Fruit fly (Drosophila melanogaster): Measurements from ENCODE around the gene Gart.

Gart gene

DNA sequence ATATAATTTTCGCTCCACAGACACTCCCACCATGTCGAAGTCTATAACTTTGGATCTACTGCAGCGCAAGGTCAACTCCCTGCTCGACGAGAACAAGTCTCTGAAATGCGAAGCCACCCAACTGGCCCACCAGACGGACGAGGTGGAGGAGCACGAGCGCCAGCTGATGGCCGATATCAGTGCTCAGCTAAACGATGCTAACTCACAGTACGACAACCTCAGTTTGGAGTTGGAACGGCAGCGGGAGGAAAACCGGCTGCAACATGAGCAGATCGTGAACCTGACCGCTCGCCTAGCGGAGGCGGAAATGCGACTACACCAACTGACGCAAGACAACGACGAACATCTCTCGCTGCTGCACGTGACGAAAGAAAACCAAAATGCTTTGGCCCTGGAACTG is 28.0 kb upstream of the Gart start:
- TF ChIP-seq Vsx2 (GFP tag; optimal IDR thresholded peaks at IDR 0.05; ENCODE audit: partially characterized antibody): no peak
- no peak for TF ChIP-seq foxo (GFP tag; optimal IDR thresholded peaks at IDR 0.05)
- TF ChIP-seq CG32264 (GFP tag; optimal IDR thresholded peaks at IDR 0.05): no peak
- no peak for TF ChIP-seq Dif (GFP tag; optimal IDR thresholded peaks at IDR 0.05; ENCODE audit: partially characterized antibody)
- no peak for TF ChIP-seq usp (GFP tag; optimal IDR thresholded peaks at IDR 0.05)

DNA sequence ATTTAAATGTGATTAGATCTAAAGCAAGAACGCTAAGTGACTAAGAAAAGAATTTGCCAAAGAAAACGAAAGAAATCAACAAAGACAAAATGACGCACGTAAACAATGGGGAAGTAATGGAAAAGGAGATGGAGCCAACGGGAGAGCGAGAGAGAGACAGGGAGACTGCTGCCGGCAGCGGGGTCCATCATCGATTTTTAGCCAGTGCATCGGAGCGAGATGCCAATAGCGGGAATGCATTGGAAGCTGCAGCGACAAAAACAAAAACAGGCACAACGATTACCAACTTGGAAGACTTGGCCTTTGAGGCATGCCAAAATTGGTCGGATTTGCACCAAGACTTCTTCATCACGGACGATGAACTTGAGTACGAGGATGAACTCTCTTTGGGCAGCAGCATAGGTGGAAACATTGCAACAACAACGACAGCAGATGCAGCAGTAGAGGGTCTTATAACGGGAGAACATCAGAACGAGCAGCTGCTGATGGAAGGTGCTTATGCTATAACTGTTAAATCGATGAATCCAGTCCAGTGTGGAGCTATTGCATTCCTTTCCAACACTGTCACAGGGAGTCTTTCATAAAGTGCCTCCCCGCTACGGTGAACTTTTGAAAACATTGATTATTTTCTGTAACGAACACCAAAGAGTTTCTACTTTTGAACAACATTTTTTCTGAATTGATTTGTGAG is 26.9 kb upstream of the Gart start:
- peak; percentile 59 for TF ChIP-seq psq (GFP tag; optimal IDR thresholded peaks at IDR 0.05)
- no peak for TF ChIP-seq Hr83 (GFP tag; optimal IDR thresholded peaks at IDR 0.05; ENCODE audit: poor library complexity, severe bottlenecking)
- peak; percentile 26 for TF ChIP-seq fru (GFP tag; optimal IDR thresholded peaks at IDR 0.05)
- TF ChIP-seq jim (GFP tag; optimal IDR thresholded peaks at IDR 0.05): no peak
- TF ChIP-seq CG32264 (GFP tag; optimal IDR thresholded peaks at IDR 0.05): no peak
- no peak for TF ChIP-seq usp (GFP tag; optimal IDR thresholded peaks at IDR 0.05)
- TF ChIP-seq Dfd (GFP tag; optimal IDR thresholded peaks at IDR 0.05): no peak
- no peak for TF ChIP-seq Vsx2 (GFP tag; optimal IDR thresholded peaks at IDR 0.05; ENCODE audit: partially characterized antibody)
- TF ChIP-seq N (GFP tag; optimal IDR thresholded peaks at IDR 0.05): no peak

DNA sequence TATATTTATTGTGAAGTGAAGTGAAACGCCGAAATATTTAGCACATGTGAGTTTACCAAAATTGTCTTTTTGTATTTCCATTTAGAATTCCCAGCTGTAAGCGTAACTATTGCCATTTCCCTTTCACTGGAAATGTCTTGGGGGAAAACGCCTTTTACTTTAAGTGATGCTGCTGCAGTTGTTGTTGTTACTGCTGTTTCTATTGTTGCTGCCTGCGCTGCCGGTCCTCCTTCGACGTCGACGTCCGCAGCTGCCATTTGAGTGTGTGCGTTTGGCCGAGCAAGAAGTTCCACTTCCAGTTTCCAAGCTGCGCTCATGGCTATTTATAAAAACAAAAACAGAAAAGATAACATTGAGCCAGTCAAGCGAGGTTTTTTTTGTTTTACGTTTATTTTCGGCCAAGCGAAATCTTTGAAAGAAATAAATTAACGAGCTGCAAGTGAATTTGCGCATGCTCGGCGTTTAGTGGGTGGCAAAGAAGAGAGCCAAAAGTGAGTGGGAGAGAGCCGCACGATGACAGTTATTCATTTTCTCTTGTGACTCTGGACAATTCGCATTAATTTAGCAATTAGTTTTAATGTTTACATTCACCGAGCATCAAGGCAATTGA is 26.1 kb upstream of the Gart start:
- TF ChIP-seq Myc (optimal IDR thresholded peaks at IDR 0.05) (no peak), jim (GFP tag; optimal IDR thresholded peaks at IDR 0.05) (no peak), Hr83 (GFP tag; optimal IDR thresholded peaks at IDR 0.05; ENCODE audit: poor library complexity, severe bottlenecking) (no peak), usp (GFP tag; optimal IDR thresholded peaks at IDR 0.05) (no peak), CG9705 (GFP tag; optimal IDR thresholded peaks at IDR 0.05) (no peak)

DNA sequence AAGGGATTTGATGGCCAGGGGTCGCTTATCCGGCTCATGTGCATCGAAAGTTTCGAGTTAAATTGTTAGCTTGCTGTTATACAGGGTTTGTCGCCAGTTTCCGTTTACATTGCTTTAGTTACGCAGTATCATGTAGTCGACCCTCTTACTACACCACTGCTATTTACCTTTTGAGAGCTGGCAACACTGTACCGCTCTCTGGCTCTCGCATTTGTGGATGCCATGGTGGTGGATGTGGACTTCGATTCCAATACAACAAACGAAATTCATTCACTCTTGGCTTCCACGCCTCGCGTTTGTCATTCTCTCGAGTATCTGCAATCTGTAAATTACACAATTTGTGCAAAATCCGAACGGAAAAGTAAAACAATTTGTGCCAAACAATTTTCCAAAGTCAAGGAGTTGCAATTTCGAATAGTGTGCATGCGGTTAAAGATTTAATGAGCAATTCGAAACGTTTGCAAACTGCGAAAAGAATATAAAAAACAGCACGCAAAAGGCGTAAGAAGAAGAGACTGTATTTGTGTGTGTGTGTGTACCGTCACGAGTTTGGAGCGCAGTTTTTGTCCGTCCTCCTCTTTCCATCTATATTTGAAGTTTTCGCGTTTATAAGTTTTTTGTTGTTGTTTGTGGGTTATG is 25.4 kb upstream of the Gart start:
- TF ChIP-seq CG32264 (GFP tag; optimal IDR thresholded peaks at IDR 0.05) (no peak), Hr83 (GFP tag; optimal IDR thresholded peaks at IDR 0.05; ENCODE audit: poor library complexity, severe bottlenecking) (peak; percentile 67), HLH106 (tag; optimal IDR thresholded peaks at IDR 0.05) (peak; percentile 5), Sp1 (GFP tag; optimal IDR thresholded peaks at IDR 0.05) (peak; percentile 60), CrebA (GFP tag; optimal IDR thresholded peaks at IDR 0.05; ENCODE audit: borderline replicate concordance) (no peak), Abd-B (GFP tag; optimal IDR thresholded peaks at IDR 0.05) (no peak), sage (GFP tag; optimal IDR thresholded peaks at IDR 0.05) (no peak), GATAd (GFP tag; optimal IDR thresholded peaks at IDR 0.05) (no peak), Mio (GFP tag; optimal IDR thresholded peaks at IDR 0.05) (no peak), Vsx2 (GFP tag; optimal IDR thresholded peaks at IDR 0.05; ENCODE audit: partially characterized antibody) (no peak), h (GFP tag; optimal IDR thresholded peaks at IDR 0.05) (peak; percentile 16), fru (GFP tag; optimal IDR thresholded peaks at IDR 0.05) (peak; percentile 1), br (GFP tag; optimal IDR thresholded peaks at IDR 0.05) (no peak), psq (GFP tag; optimal IDR thresholded peaks at IDR 0.05) (peak; percentile 37), jim (GFP tag; optimal IDR thresholded peaks at IDR 0.05) (no peak), usp (GFP tag; optimal IDR thresholded peaks at IDR 0.05) (no peak), N (GFP tag; optimal IDR thresholded peaks at IDR 0.05) (no peak), brk (GFP tag; optimal IDR thresholded peaks at IDR 0.05) (peak; percentile 13), foxo (GFP tag; optimal IDR thresholded peaks at IDR 0.05) (peak; percentile 1 to 15), ey (GFP tag; optimal IDR thresholded peaks at IDR 0.05) (no peak), lola (GFP tag; optimal IDR thresholded peaks at IDR 0.05) (no peak), rgr (GFP tag; optimal IDR thresholded peaks at IDR 0.05) (no peak), dsf (GFP tag; optimal IDR thresholded peaks at IDR 0.05; ENCODE audit: borderline replicate concordance) (no peak), tai (GFP tag; optimal IDR thresholded peaks at IDR 0.05) (no peak), Jra (GFP tag; optimal IDR thresholded peaks at IDR 0.05) (no peak), woc (GFP tag; optimal IDR thresholded peaks at IDR 0.05) (peak; percentile 78), dl (GFP tag; optimal IDR thresholded peaks at IDR 0.05; ENCODE audit: insufficient read depth in 1 of 2, partially characterized antibody in 2 of 2) (peak in 1 of 2 experiments; percentile 39), dmrt93B (GFP tag; optimal IDR thresholded peaks at IDR 0.05) (no peak), OdsH (GFP tag; optimal IDR thresholded peaks at IDR 0.05) (no peak), Hr78 (GFP tag; optimal IDR thresholded peaks at IDR 0.05) (no peak), sv (GFP tag; optimal IDR thresholded peaks at IDR 0.05) (no peak), Dif (GFP tag; optimal IDR thresholded peaks at IDR 0.05; ENCODE audit: partially characterized antibody) (peak; percentile 60), Hnf4 (GFP tag; optimal IDR thresholded peaks at IDR 0.05) (peak; percentile 65), pan (optimal IDR thresholded peaks at IDR 0.05) (no peak), Rel (GFP tag; optimal IDR thresholded peaks at IDR 0.05) (no peak), Rel (tag; optimal IDR thresholded peaks at IDR 0.05) (peak; percentile 41), CG9705 (GFP tag; optimal IDR thresholded peaks at IDR 0.05) (no peak), Myc (optimal IDR thresholded peaks at IDR 0.05) (no peak), Dfd (GFP tag; optimal IDR thresholded peaks at IDR 0.05) (no peak)
